Worm (Caenorhabditis elegans) whole organism, L4 larva: ENCODE results near the gene col-76.
A peak's percentile ranks its signal among the peaks of the same experiment; 100 is the strongest.

ENCODE experiments used
- F26F4.8 ChIP-seq: fragments of 200-800 bp; sonication (Bioruptor generic); conservative IDR thresholded peaks from 2 replicates; pipeline ENCODE4 v1.3.6; 2022; ENCODE audit warnings: missing genetic modification characterization, missing compliant biosample characterization
- T20F7.1 ChIP-seq: fragments of 200-800 bp; sonication (Bioruptor generic); optimal IDR thresholded peaks from 2 replicates; lab custom pipeline; 2018; ENCODE audit warnings: mild to moderate bottlenecking, missing genetic modification characterization, missing compliant biosample characterization
- Y48G9A.11 ChIP-seq: fragments of 200-800 bp; sonication (Bioruptor generic); IDR thresholded peaks from 2 replicates; pipeline ENCODE4 v1.3.6; 2022; ENCODE audit warnings: missing genetic modification reagents, missing genetic modification characterization, missing compliant biosample characterization
- ZK337.2 ChIP-seq: fragments of 200-800 bp; sonication (Bioruptor generic); IDR thresholded peaks from 2 replicates; pipeline ENCODE4 v1.3.6; 2022; ENCODE audit warnings: missing genetic modification reagents, missing genetic modification characterization, missing compliant biosample characterization
- ZK546.5 ChIP-seq, 2 experiments: sonication (generic microtip); optimal IDR thresholded peaks; 2 replicates each; lab custom pipeline; 2017; ENCODE audit warnings: missing biosample characterization in 2 of 2, missing genetic modification characterization in 2 of 2
- aha-1 ChIP-seq: fragments of 150-350 bp; peaks from one replicate; lab custom pipeline; 2014; ENCODE audit warnings: missing biosample characterization, missing genetic modification characterization
- aly-2 ChIP-seq: sonication (generic microtip); optimal IDR thresholded peaks from 2 replicates; lab custom pipeline; 2018; ENCODE audit warnings: missing biosample characterization, missing genetic modification characterization
- ama-1 ChIP-seq: fragments of 150-350 bp; optimal IDR thresholded peaks from 2 replicates; lab custom pipeline; 2014; ENCODE audit warnings: inconsistent platforms, mixed read lengths
- ces-1 ChIP-seq: fragments of 150-350 bp; sonication (generic microtip); optimal IDR thresholded peaks from 4 replicates; lab custom pipeline; 2014; ENCODE audit warnings: missing biosample characterization, missing genetic modification reagents, missing genetic modification characterization
- daf-12 ChIP-seq: fragments of 150-350 bp; optimal IDR thresholded peaks from 2 replicates; lab custom pipeline; 2014; ENCODE audit warnings: missing biosample characterization, missing genetic modification reagents, missing genetic modification characterization
- daf-19 ChIP-seq: fragments of 200-800 bp; sonication (Bioruptor generic); conservative IDR thresholded peaks from 2 replicates; pipeline ENCODE4 v1.3.6; 2022; ENCODE audit warnings: missing genetic modification characterization, missing compliant biosample characterization
- dmd-6 ChIP-seq: fragments of 200-800 bp; sonication (Bioruptor generic); IDR thresholded peaks from 2 replicates; pipeline ENCODE4 v1.3.6; 2022; ENCODE audit warnings: missing genetic modification reagents, missing genetic modification characterization, missing compliant biosample characterization
- dpl-1 ChIP-seq: fragments of 150-350 bp; optimal IDR thresholded peaks from 2 replicates; lab custom pipeline; 2014; ENCODE audit warnings: missing biosample characterization, missing genetic modification reagents, missing genetic modification characterization
- duxl-1 ChIP-seq: sonication (generic microtip); optimal IDR thresholded peaks from 2 replicates; lab custom pipeline; 2016; ENCODE audit warnings: mild to moderate bottlenecking, missing genetic modification characterization, moderate library complexity, missing compliant biosample characterization; ENCODE audit not compliant: poor library complexity
- dve-1 ChIP-seq: sonication (generic microtip); optimal IDR thresholded peaks from 2 replicates; lab custom pipeline; 2017; ENCODE audit warnings: antibody characterized with exemption, mild to moderate bottlenecking, missing genetic modification characterization, missing compliant biosample characterization; ENCODE audit not compliant: insufficient read depth
- fos-1 ChIP-seq: fragments of 150-350 bp; optimal IDR thresholded peaks from 2 replicates; lab custom pipeline; 2014; ENCODE audit warnings: missing biosample characterization, missing genetic modification characterization
- hlh-11 ChIP-seq: fragments of 200-800 bp; sonication (Bioruptor generic); optimal IDR thresholded peaks from 2 replicates; lab custom pipeline; 2018; ENCODE audit warnings: mild to moderate bottlenecking, missing genetic modification characterization, missing compliant biosample characterization
- hmg-1.1 ChIP-seq: fragments of 200-800 bp; sonication (Bioruptor generic); IDR thresholded peaks from 2 replicates; pipeline ENCODE4 v1.3.6; 2022; ENCODE audit warnings: missing genetic modification reagents, missing genetic modification characterization, missing compliant biosample characterization
- jun-1 ChIP-seq: fragments of 150-350 bp; optimal IDR thresholded peaks from 2 replicates; lab custom pipeline; 2014; ENCODE audit warnings: missing biosample characterization, missing genetic modification reagents, missing genetic modification characterization
- lin-38 ChIP-seq: fragments of 200-800 bp; sonication (Bioruptor generic); IDR thresholded peaks from 2 replicates; pipeline ENCODE4 v1.3.6; 2022; ENCODE audit warnings: missing genetic modification reagents, missing genetic modification characterization, missing compliant biosample characterization
- lin-39 ChIP-seq: fragments of 150-350 bp; optimal IDR thresholded peaks from 2 replicates; lab custom pipeline; 2014; ENCODE audit warnings: missing biosample characterization, missing genetic modification reagents, missing genetic modification characterization
- lsy-2 ChIP-seq, 2 experiments: fragments of 150-350 bp in 1 of 2; sonication (generic microtip) in 1 of 2; optimal IDR thresholded peaks; 2 replicates each; lab custom pipeline; 2014 to 2017; ENCODE audit warnings: missing biosample characterization in 2 of 2, missing genetic modification characterization in 2 of 2
- madf-5 ChIP-seq, 2 experiments: fragments of 200-800 bp; sonication (Bioruptor generic); IDR thresholded peaks; 2 replicates each; pipeline ENCODE4 v1.3.6; 2022; ENCODE audit warnings: missing compliant biosample characterization in 2 of 2, missing genetic modification characterization in 2 of 2
- mes-2 ChIP-seq: sonication (generic microtip); optimal IDR thresholded peaks from 2 replicates; lab custom pipeline; 2016; ENCODE audit warnings: missing genotype, mild to moderate bottlenecking, missing genetic modification characterization, missing compliant biosample characterization; ENCODE audit not compliant: poor library complexity, severe bottlenecking
- nhr-10 ChIP-seq: fragments of 150-350 bp; optimal IDR thresholded peaks from 2 replicates; lab custom pipeline; 2014; ENCODE audit warnings: missing biosample characterization, missing genetic modification characterization
- nhr-102 ChIP-seq: sonication (generic microtip); optimal IDR thresholded peaks from 2 replicates; lab custom pipeline; 2016; ENCODE audit warnings: mild to moderate bottlenecking, missing genetic modification characterization, moderate library complexity, missing compliant biosample characterization
- nhr-11 ChIP-seq: fragments of 150-350 bp; optimal IDR thresholded peaks from 2 replicates; lab custom pipeline; 2014; ENCODE audit warnings: missing biosample characterization, missing genetic modification characterization
- nhr-28 ChIP-seq: fragments of 150-350 bp; optimal IDR thresholded peaks from 2 replicates; lab custom pipeline; 2014; ENCODE audit warnings: missing biosample characterization, missing genetic modification characterization
- nhr-41 ChIP-seq: fragments of 200-800 bp; sonication (Bioruptor generic); IDR thresholded peaks from 2 replicates; pipeline ENCODE4 v1.3.6; 2022; ENCODE audit warnings: missing genetic modification reagents, missing genetic modification characterization, missing compliant biosample characterization
- nhr-6 ChIP-seq: fragments of 150-350 bp; optimal IDR thresholded peaks from 2 replicates; lab custom pipeline; 2014; ENCODE audit warnings: missing biosample characterization, missing genetic modification characterization
- nhr-77 ChIP-seq: fragments of 150-350 bp; optimal IDR thresholded peaks from 2 replicates; lab custom pipeline; 2014; ENCODE audit warnings: missing biosample characterization, missing genetic modification characterization
- php-3 ChIP-seq: fragments of 200-800 bp; sonication (Bioruptor generic); IDR thresholded peaks from 2 replicates; pipeline ENCODE4 v1.3.6; 2022; ENCODE audit warnings: missing genetic modification reagents, missing genetic modification characterization, missing compliant biosample characterization
- set-16 ChIP-seq: fragments of 200-800 bp; sonication (Bioruptor generic); IDR thresholded peaks from 2 replicates; pipeline ENCODE4 v1.3.6; 2022; ENCODE audit warnings: missing genetic modification reagents, missing genetic modification characterization, missing compliant biosample characterization
- spr-1 ChIP-seq: sonication (generic microtip); optimal IDR thresholded peaks from 2 replicates; lab custom pipeline; 2016; ENCODE audit warnings: mild to moderate bottlenecking, missing genetic modification characterization, missing compliant biosample characterization
- tag-97 ChIP-seq: fragments of 200-800 bp; sonication (Bioruptor generic); IDR thresholded peaks from 2 replicates; pipeline ENCODE4 v1.3.6; 2022; ENCODE audit warnings: missing genetic modification characterization, missing compliant biosample characterization
- tra-1 ChIP-seq: fragments of 200-800 bp; sonication (Bioruptor generic); IDR thresholded peaks from 2 replicates; pipeline ENCODE4 v1.3.6; 2022; ENCODE audit warnings: missing genetic modification reagents, missing genetic modification characterization, missing compliant biosample characterization
- unc-62 ChIP-seq, 3 experiments: fragments of 150-350 bp in 1 of 3; sonication (generic microtip); optimal IDR thresholded peaks in 2 of 3; peaks in 1 of 3; 1 replicate in 1 of 3; 2 replicates in 2 of 3; lab custom pipeline; 2014 to 2017; ENCODE audit warnings: missing biosample characterization in 3 of 3, missing genetic modification characterization in 3 of 3, missing genetic modification reagents in 3 of 3, missing genotype in 1 of 3
- vab-7 ChIP-seq: fragments of 200-800 bp; sonication (Bioruptor generic); IDR thresholded peaks from 2 replicates; pipeline ENCODE4 v1.3.6; 2022; ENCODE audit warnings: missing genetic modification reagents, missing genetic modification characterization, missing compliant biosample characterization
- zip-11 ChIP-seq: fragments of 200-800 bp; sonication (Bioruptor generic); IDR thresholded peaks from 2 replicates; pipeline ENCODE4 v1.3.6; 2022; ENCODE audit warnings: missing genetic modification characterization, missing compliant biosample characterization
- ztf-11 ChIP-seq: fragments of 150-350 bp; optimal IDR thresholded peaks from 2 replicates; lab custom pipeline; 2014; ENCODE audit warnings: missing biosample characterization, missing genetic modification characterization
- ztf-7 ChIP-seq: fragments of 150-350 bp; optimal IDR thresholded peaks from 2 replicates; lab custom pipeline; 2014; ENCODE audit warnings: missing biosample characterization, missing genetic modification characterization

Gene col-76

DNA sequence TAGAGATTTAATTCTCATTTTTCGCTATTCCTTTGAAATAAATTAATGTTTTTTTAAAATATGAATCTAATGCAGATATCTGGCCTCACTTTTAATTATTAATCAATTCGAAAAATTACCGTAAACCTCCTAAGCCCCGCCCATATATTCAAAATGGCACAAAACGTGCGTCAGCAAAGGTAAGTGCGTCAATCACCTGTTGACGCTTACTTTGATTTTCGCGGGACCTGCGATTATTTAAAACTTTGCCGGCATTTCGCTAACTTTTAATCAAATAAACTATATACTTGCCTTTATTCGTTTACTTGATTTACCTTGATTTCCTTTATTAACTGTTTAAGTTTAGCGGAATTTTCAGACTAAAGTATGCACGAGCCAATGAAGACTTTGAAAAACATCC is 46.1 kb upstream of the col-76 start, which contains the start of gene pch-2 (continued):
- TF ChIP-seq ztf-11 (tag; lab: Kevin White, UChicago) (no peak), duxl-1 (tag; lab: Kevin White, UChicago) (peak; percentile 60), nhr-6 (peak; percentile 46), hlh-11 (tag; lab: Kevin White, UChicago) (peak; percentile 37)
- TF ChIP-seq, all 104 proteins: peak for 10

DNA sequence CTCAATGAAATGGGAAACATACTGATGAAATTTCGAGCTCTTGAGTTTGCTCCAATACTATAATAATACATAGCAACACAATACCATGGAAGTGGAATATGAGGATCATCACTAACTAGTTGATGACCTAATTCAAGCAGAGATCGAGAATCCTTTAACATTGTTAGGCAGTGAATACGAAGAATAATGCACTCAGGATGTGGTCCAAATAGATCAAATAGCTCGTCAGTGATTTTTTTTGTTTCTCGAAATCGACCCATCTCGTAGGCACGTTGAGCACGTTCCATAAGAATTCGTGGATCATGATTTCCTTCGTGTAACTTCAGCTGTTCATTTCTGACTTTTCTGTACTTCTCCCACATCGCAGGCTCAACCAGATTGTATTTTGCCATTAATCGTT is 43.2 kb upstream of the col-76 start:
- TF ChIP-seq ZK337.2 (GFP tag; lab: Robert Waterston, UW) (no peak), unc-62 (GFP tag; optimal IDR thresholded peaks at IDR 0.05 in 1 of 2; lab: Kevin White, UChicago) (peak in 1 of 2 experiments; percentile 90), unc-62 (tag; optimal IDR thresholded peaks at IDR 0.05; lab: Kevin White, UChicago) (no peak), aha-1 (tag; lab: Kevin White, UChicago) (peak; percentile 9), dve-1 (tag; lab: Kevin White, UChicago) (no peak)

DNA sequence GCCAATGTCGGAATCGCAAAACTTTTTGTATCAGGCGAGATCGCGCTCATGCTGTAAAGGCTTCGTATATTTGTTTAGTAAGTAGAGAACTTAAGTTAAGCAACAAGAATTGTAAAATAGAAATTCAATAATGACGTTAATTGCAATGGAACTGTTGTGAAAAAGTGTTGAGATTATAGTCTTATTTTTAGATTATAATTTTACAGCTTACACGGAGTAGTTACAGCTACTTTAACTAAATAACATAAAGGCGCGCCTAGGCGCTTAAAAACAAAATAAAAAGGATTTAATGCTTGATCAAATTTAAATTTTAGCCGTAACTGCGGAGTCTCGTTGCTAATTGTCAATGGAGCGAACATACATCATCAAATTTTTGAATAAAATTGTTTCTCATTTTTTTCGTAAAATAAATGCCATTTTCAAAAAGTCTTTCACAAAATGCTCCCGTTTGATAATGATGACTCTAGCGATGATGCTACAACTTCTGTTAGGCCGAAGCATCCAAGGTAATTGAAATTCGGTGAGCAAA is 42.0 kb upstream of the col-76 start, which contains the start of the genes emb-27 and rrf-3:
Gene emb-27 (minus strand): TSS at position 51 of the 529 bp plus-strand sequence.
Gene rrf-3 (plus strand): TSS at position 346 of the 529 bp plus-strand sequence.
- TF ChIP-seq hmg-1.1 (GFP tag; lab: Robert Waterston, UW): no peak
- no peak for TF ChIP-seq duxl-1 (tag; lab: Kevin White, UChicago)
- TF ChIP-seq ZK546.5 (tag; optimal IDR thresholded peaks at IDR 0.05; lab: Kevin White, UChicago): no peak
- TF ChIP-seq daf-12 (tag; lab: Kevin White, UChicago): no peak
- TF ChIP-seq nhr-77: no peak
- TF ChIP-seq tag-97: no peak
- TF ChIP-seq dmd-6 (GFP tag; lab: Robert Waterston, UW): no peak
- no peak for TF ChIP-seq nhr-102 (tag; lab: Kevin White, UChicago)
- TF ChIP-seq F26F4.8 (GFP tag; lab: Robert Waterston, UW): no peak
- peak in 1 of 2 experiments; percentile 84 for TF ChIP-seq lsy-2 (tag; optimal IDR thresholded peaks at IDR 0.05; lab: Kevin White, UChicago)
- TF ChIP-seq tra-1 (GFP tag; lab: Robert Waterston, UW): no peak
- TF ChIP-seq set-16 (GFP tag; lab: Robert Waterston, UW): no peak
- no peak for TF ChIP-seq nhr-28 (tag; lab: Kevin White, UChicago)
- TF ChIP-seq T20F7.1 (GFP tag; lab: Kevin White, UChicago): peak; percentile 92
- TF ChIP-seq mes-2 (tag; lab: Kevin White, UChicago): peak; percentile 59
- TF ChIP-seq aly-2 (tag; lab: Kevin White, UChicago): no peak
- peak; percentile 73 for TF ChIP-seq dpl-1
- peak; percentile 84 for TF ChIP-seq Y48G9A.11 (GFP tag; lab: Robert Waterston, UW)
- no peak for TF ChIP-seq jun-1 (tag; lab: Kevin White, UChicago)
- TF ChIP-seq lin-38 (GFP tag; lab: Robert Waterston, UW): peak; percentile 88
- peak; percentile 0 for TF ChIP-seq nhr-6
- TF ChIP-seq nhr-41 (GFP tag; lab: Robert Waterston, UW): no peak
- TF ChIP-seq zip-11: no peak
- no peak for TF ChIP-seq daf-19
- no peak for TF ChIP-seq lin-39 (tag; lab: Kevin White, UChicago)
- TF ChIP-seq, all 104 proteins: peak for 7

DNA sequence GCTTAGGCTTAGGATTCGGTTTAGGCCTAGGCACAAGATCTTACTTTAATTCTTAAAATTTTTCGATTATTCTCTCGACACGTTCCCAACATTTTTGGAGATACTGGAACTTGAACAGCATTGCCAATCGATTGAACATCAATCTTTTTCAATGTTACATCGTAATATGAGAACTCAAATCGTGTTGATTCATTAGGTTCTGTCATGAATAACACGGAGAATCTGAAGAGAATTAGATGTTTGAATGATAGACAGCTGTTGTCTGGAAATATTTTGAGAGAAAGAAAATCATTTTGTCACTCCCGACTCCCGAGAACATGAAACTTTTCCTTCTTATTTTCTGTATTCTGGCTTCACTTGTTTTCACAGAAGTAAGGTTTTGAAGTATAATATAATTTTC is 34.9 kb upstream of the col-76 start, which contains the start of gene T05C12.15:
Gene T05C12.15 (plus strand): TSS at position 301 of the 400 bp plus-strand sequence.
- no peak for TF ChIP-seq fos-1 (tag; lab: Kevin White, UChicago)
- TF ChIP-seq spr-1: no peak

DNA sequence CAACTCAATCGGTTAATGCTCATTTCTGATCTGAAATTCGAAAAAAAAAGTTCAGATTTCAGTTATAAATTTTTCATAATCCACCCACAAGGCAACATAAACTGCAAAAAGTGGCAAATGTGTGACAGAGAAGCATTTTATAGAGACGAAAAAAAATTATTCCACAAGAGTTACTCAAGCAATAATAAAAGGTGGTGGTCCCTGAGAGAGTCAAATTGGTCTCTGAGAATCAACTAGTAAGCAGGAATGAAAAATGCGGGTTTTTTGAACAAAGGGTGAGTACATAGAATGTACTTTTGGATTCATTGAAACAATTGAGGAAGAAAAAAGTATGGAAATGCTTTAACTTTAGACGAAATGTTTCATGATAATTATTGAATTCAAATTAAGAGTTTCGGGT is 33.8 kb upstream of the col-76 start, which contains the start of gene T05C12.11:
Gene T05C12.11 (minus strand): TSS at position 101 of the 400 bp plus-strand sequence.
- TF ChIP-seq daf-19: no peak
- no peak for TF ChIP-seq nhr-6
- no peak for TF ChIP-seq ZK546.5 (tag; optimal IDR thresholded peaks at IDR 0.05; lab: Kevin White, UChicago)
- no peak for TF ChIP-seq vab-7 (GFP tag; lab: Robert Waterston, UW)
- TF ChIP-seq ztf-7: no peak
- TF ChIP-seq nhr-10: no peak
- TF ChIP-seq ces-1 (GFP tag; lab: Kevin White, UChicago): no peak
- no peak for TF ChIP-seq nhr-11 (tag; lab: Kevin White, UChicago)
- TF ChIP-seq jun-1 (tag; lab: Kevin White, UChicago): no peak
- TF ChIP-seq ama-1 (lab: Kevin White, UChicago): no peak
- TF ChIP-seq madf-5 (GFP tag; IDR thresholded peaks at IDR 0.05; lab: Robert Waterston, UW): no peak
- TF ChIP-seq php-3: no peak
